Fruit fly (Drosophila melanogaster): Measurements from ENCODE around the gene GABPI.

- TF ChIP-seq Sin3A (optimal IDR thresholded peaks at IDR 0.05) (no peak), Myc (optimal IDR thresholded peaks at IDR 0.05) (no peak), h (optimal IDR thresholded peaks at IDR 0.05) (no peak)
Measured at dm6 chr2L:3009438-3009837, 20.9 kb upstream of the GABPI start.
